Worm (Caenorhabditis elegans) whole organism, L4 larva: ENCODE measurements around the gene R02E4.2.
A peak's percentile ranks its signal among the peaks of the same experiment; 100 is the strongest.

Experiments
- D1046.2 ChIP-seq: fragments of 200-800 bp; sonication (Bioruptor generic); IDR thresholded peaks from 2 replicates; pipeline ENCODE4 v1.3.6; 2022; ENCODE audit warnings: missing genetic modification characterization, missing compliant biosample characterization
- F26F4.8 ChIP-seq: fragments of 200-800 bp; sonication (Bioruptor generic); conservative IDR thresholded peaks from 2 replicates; pipeline ENCODE4 v1.3.6; 2022; ENCODE audit warnings: missing genetic modification characterization, missing compliant biosample characterization
- F37D6.2 ChIP-seq: sonication (generic microtip); optimal IDR thresholded peaks from 2 replicates; lab custom pipeline; 2016; ENCODE audit warnings: mild to moderate bottlenecking, missing genetic modification characterization, missing compliant biosample characterization
- F44E2.7 ChIP-seq: fragments of 200-800 bp; sonication (Bioruptor generic); IDR thresholded peaks from 2 replicates; pipeline ENCODE4 v2.1.2; 2022; ENCODE audit warnings: missing genetic modification characterization, missing compliant biosample characterization
- F49E8.2 ChIP-seq: sonication (generic microtip); optimal IDR thresholded peaks from 2 replicates; lab custom pipeline; 2016; ENCODE audit warnings: missing compliant biosample characterization, mild to moderate bottlenecking, missing genetic modification characterization, borderline replicate concordance
- T20F7.1 ChIP-seq: fragments of 200-800 bp; sonication (Bioruptor generic); optimal IDR thresholded peaks from 2 replicates; lab custom pipeline; 2018; ENCODE audit warnings: mild to moderate bottlenecking, missing genetic modification characterization, missing compliant biosample characterization
- T26A8.4 ChIP-seq: fragments of 200-800 bp; sonication (Bioruptor generic); IDR thresholded peaks from 2 replicates; pipeline ENCODE4 v1.3.6; 2022; ENCODE audit warnings: missing genetic modification characterization, missing compliant biosample characterization
- Y105C5A.15 ChIP-seq: fragments of 200-800 bp; sonication (Bioruptor generic); IDR thresholded peaks from 2 replicates; pipeline ENCODE4 v1.3.6; 2022; ENCODE audit warnings: missing genetic modification characterization, missing compliant biosample characterization
- ZK337.2 ChIP-seq: fragments of 200-800 bp; sonication (Bioruptor generic); IDR thresholded peaks from 2 replicates; pipeline ENCODE4 v1.3.6; 2022; ENCODE audit warnings: missing genetic modification reagents, missing genetic modification characterization, missing compliant biosample characterization
- aha-1 ChIP-seq: fragments of 150-350 bp; peaks from one replicate; lab custom pipeline; 2014; ENCODE audit warnings: missing biosample characterization, missing genetic modification characterization
- attf-4 ChIP-seq: sonication (generic microtip); optimal IDR thresholded peaks from 3 replicates; lab custom pipeline; 2017; ENCODE audit warnings: missing biosample characterization, missing genetic modification characterization
- ceh-20 ChIP-seq: fragments of 200-800 bp; sonication (Bioruptor generic); IDR thresholded peaks from 2 replicates; pipeline ENCODE4 v1.3.6; 2022; ENCODE audit warnings: missing genetic modification reagents, missing genetic modification characterization, missing compliant biosample characterization
- ceh-28 ChIP-seq: fragments of 150-350 bp; optimal IDR thresholded peaks from 2 replicates; lab custom pipeline; 2014; ENCODE audit warnings: missing biosample characterization, missing genetic modification reagents, missing genetic modification characterization
- ceh-32 ChIP-seq: sonication (generic microtip); optimal IDR thresholded peaks from 2 replicates; lab custom pipeline; 2016; ENCODE audit warnings: mild to moderate bottlenecking, missing genetic modification characterization, missing compliant biosample characterization; ENCODE audit not compliant: poor library complexity
- ceh-44 ChIP-seq: fragments of 200-800 bp; sonication (Bioruptor generic); IDR thresholded peaks from 2 replicates; pipeline ENCODE4 v1.3.6; 2022; ENCODE audit warnings: missing genetic modification reagents, missing genetic modification characterization, missing compliant biosample characterization
- daf-16 ChIP-seq, 3 experiments: sonication (generic microtip); optimal IDR thresholded peaks; 2 replicates each; lab custom pipeline; 2016 to 2017; ENCODE audit warnings: missing genetic modification characterization in 3 of 3, missing genetic modification reagents in 3 of 3, mild to moderate bottlenecking in 2 of 3, missing compliant biosample characterization in 2 of 3, missing biosample characterization in 1 of 3, moderate library complexity in 1 of 3
- daf-19 ChIP-seq: fragments of 200-800 bp; sonication (Bioruptor generic); conservative IDR thresholded peaks from 2 replicates; pipeline ENCODE4 v1.3.6; 2022; ENCODE audit warnings: missing genetic modification characterization, missing compliant biosample characterization
- daf-8 ChIP-seq: fragments of 200-800 bp; sonication (Bioruptor generic); IDR thresholded peaks from 2 replicates; pipeline ENCODE4 v1.3.6; 2022; ENCODE audit warnings: missing genetic modification characterization, missing compliant biosample characterization
- duxl-1 ChIP-seq: sonication (generic microtip); optimal IDR thresholded peaks from 2 replicates; lab custom pipeline; 2016; ENCODE audit warnings: mild to moderate bottlenecking, missing genetic modification characterization, moderate library complexity, missing compliant biosample characterization; ENCODE audit not compliant: poor library complexity
- dve-1 ChIP-seq: sonication (generic microtip); optimal IDR thresholded peaks from 2 replicates; lab custom pipeline; 2017; ENCODE audit warnings: antibody characterized with exemption, mild to moderate bottlenecking, missing genetic modification characterization, missing compliant biosample characterization; ENCODE audit not compliant: insufficient read depth
- gei-8 ChIP-seq: fragments of 200-800 bp; sonication (Bioruptor generic); optimal IDR thresholded peaks from 2 replicates; lab custom pipeline; 2018; ENCODE audit warnings: mild to moderate bottlenecking, missing genetic modification characterization, missing compliant biosample characterization
- hlh-11 ChIP-seq: fragments of 200-800 bp; sonication (Bioruptor generic); optimal IDR thresholded peaks from 2 replicates; lab custom pipeline; 2018; ENCODE audit warnings: mild to moderate bottlenecking, missing genetic modification characterization, missing compliant biosample characterization
- hmg-1.1 ChIP-seq: fragments of 200-800 bp; sonication (Bioruptor generic); IDR thresholded peaks from 2 replicates; pipeline ENCODE4 v1.3.6; 2022; ENCODE audit warnings: missing genetic modification reagents, missing genetic modification characterization, missing compliant biosample characterization
- lim-7 ChIP-seq: fragments of 200-800 bp; sonication (Bioruptor generic); IDR thresholded peaks from 2 replicates; pipeline ENCODE4 v1.3.6; 2022; ENCODE audit warnings: missing genetic modification characterization, missing compliant biosample characterization
- lin-1 ChIP-seq: fragments of 200-800 bp; sonication (Bioruptor generic); IDR thresholded peaks from 2 replicates; pipeline ENCODE4 v1.3.6; 2022; ENCODE audit warnings: missing genetic modification reagents, missing genetic modification characterization, missing compliant biosample characterization
- lin-13 ChIP-seq: fragments of 150-350 bp; optimal IDR thresholded peaks from 2 replicates; lab custom pipeline; 2014; ENCODE audit warnings: missing biosample characterization, missing genetic modification reagents, missing genetic modification characterization
- lin-15B ChIP-seq: fragments of 150-350 bp; sonication (generic microtip); optimal IDR thresholded peaks from 3 replicates; lab custom pipeline; 2014; ENCODE audit warnings: missing biosample characterization, missing genetic modification characterization
- lin-38 ChIP-seq: fragments of 200-800 bp; sonication (Bioruptor generic); IDR thresholded peaks from 2 replicates; pipeline ENCODE4 v1.3.6; 2022; ENCODE audit warnings: missing genetic modification reagents, missing genetic modification characterization, missing compliant biosample characterization
- lin-39 ChIP-seq: fragments of 150-350 bp; optimal IDR thresholded peaks from 2 replicates; lab custom pipeline; 2014; ENCODE audit warnings: missing biosample characterization, missing genetic modification reagents, missing genetic modification characterization
- lsy-2 ChIP-seq, 2 experiments: fragments of 150-350 bp in 1 of 2; sonication (generic microtip) in 1 of 2; optimal IDR thresholded peaks; 2 replicates each; lab custom pipeline; 2014 to 2017; ENCODE audit warnings: missing biosample characterization in 2 of 2, missing genetic modification characterization in 2 of 2
- mxl-2 ChIP-seq: fragments of 200-800 bp; sonication (Bioruptor generic); conservative IDR thresholded peaks from 2 replicates; pipeline ENCODE4 v1.3.6; 2022; ENCODE audit warnings: missing genetic modification reagents, missing genetic modification characterization, missing compliant biosample characterization
- nhr-76 ChIP-seq: fragments of 150-350 bp; optimal IDR thresholded peaks from 2 replicates; lab custom pipeline; 2014; ENCODE audit warnings: missing biosample characterization, missing genetic modification characterization
- pha-4 ChIP-seq, 2 experiments: fragments of 150-350 bp in 1 of 2; fragments of 200-800 bp in 1 of 2; sonication (Bioruptor generic) in 1 of 2; IDR thresholded peaks in 1 of 2; optimal IDR thresholded peaks in 1 of 2; 2 replicates each; pipeline versions ENCODE4 v1.3.6 to Lab custom; 2014 to 2022; ENCODE audit warnings: missing genetic modification characterization in 2 of 2, missing genetic modification reagents in 2 of 2, missing biosample characterization in 1 of 2, missing compliant biosample characterization in 1 of 2
- pqm-1 ChIP-seq: sonication (generic microtip); optimal IDR thresholded peaks from 2 replicates; lab custom pipeline; 2017; ENCODE audit warnings: missing biosample characterization, missing genetic modification characterization
- sdz-12 ChIP-seq: fragments of 200-800 bp; sonication (Bioruptor generic); optimal IDR thresholded peaks from 2 replicates; lab custom pipeline; 2018; ENCODE audit warnings: mild to moderate bottlenecking, missing genetic modification characterization, missing compliant biosample characterization
- skn-1 ChIP-seq: fragments of 150-350 bp; optimal IDR thresholded peaks from 2 replicates; lab custom pipeline; 2014; ENCODE audit warnings: missing biosample characterization, missing genetic modification characterization
- snpc-4 ChIP-seq: fragments of 150-350 bp; optimal IDR thresholded peaks from 2 replicates; lab custom pipeline; 2014; ENCODE audit warnings: missing biosample characterization, missing genetic modification characterization
- spr-1 ChIP-seq: sonication (generic microtip); optimal IDR thresholded peaks from 2 replicates; lab custom pipeline; 2016; ENCODE audit warnings: mild to moderate bottlenecking, missing genetic modification characterization, missing compliant biosample characterization
- spr-3 ChIP-seq: fragments of 200-800 bp; sonication (Bioruptor generic); optimal IDR thresholded peaks from 2 replicates; lab custom pipeline; 2018; ENCODE audit warnings: mild to moderate bottlenecking, missing genetic modification characterization, missing compliant biosample characterization
- vab-7 ChIP-seq: fragments of 200-800 bp; sonication (Bioruptor generic); IDR thresholded peaks from 2 replicates; pipeline ENCODE4 v1.3.6; 2022; ENCODE audit warnings: missing genetic modification reagents, missing genetic modification characterization, missing compliant biosample characterization
- zfp-3 ChIP-seq: fragments of 200-800 bp; sonication (Bioruptor generic); conservative IDR thresholded peaks from 2 replicates; pipeline ENCODE4 v1.3.6; 2022; ENCODE audit warnings: missing genetic modification reagents, missing genetic modification characterization, missing compliant biosample characterization
- zip-11 ChIP-seq: fragments of 200-800 bp; sonication (Bioruptor generic); IDR thresholded peaks from 2 replicates; pipeline ENCODE4 v1.3.6; 2022; ENCODE audit warnings: missing genetic modification characterization, missing compliant biosample characterization
- zip-2 ChIP-seq: fragments of 150-350 bp; optimal IDR thresholded peaks from 2 replicates; lab custom pipeline; 2014; ENCODE audit warnings: missing biosample characterization, missing genetic modification characterization
- ztf-11 ChIP-seq: fragments of 150-350 bp; optimal IDR thresholded peaks from 2 replicates; lab custom pipeline; 2014; ENCODE audit warnings: missing biosample characterization, missing genetic modification characterization

The R02E4.2 gene

ce11 chrX:4146798-4147543, 39.7 kb downstream of the R02E4.2 start:
- TF ChIP-seq daf-16 (GFP tag; optimal IDR thresholded peaks at IDR 0.05; lab: Kevin White, UChicago) = no peak
- peak; percentile 0 for TF ChIP-seq daf-16 (tag; optimal IDR thresholded peaks at IDR 0.05; lab: Kevin White, UChicago)
- TF ChIP-seq F49E8.2 (tag; lab: Kevin White, UChicago) = no peak
- peak; percentile 29; the same call in 1 of the 2 replicates for TF ChIP-seq T26A8.4 (GFP tag; lab: Robert Waterston, UW)
- peak; percentile 7 for TF ChIP-seq F37D6.2 (tag; lab: Kevin White, UChicago)
- TF ChIP-seq spr-1 (tag; lab: Kevin White, UChicago) = no peak
- 0 out of 2 replicates have a peak, but pooled peaks have one; percentile 21 for TF ChIP-seq hmg-1.1
- TF ChIP-seq ztf-11 (tag; lab: Kevin White, UChicago) = no peak
- TF ChIP-seq sdz-12 (GFP tag; lab: Kevin White, UChicago) = no peak
- TF ChIP-seq pha-4 (GFP tag; IDR thresholded peaks at IDR 0.05; lab: Robert Waterston, UW) = 0 out of 2 replicates have a peak, but pooled peaks have one; percentile 4
- TF ChIP-seq pha-4 (tag; optimal IDR thresholded peaks at IDR 0.05; lab: Kevin White, UChicago) = no peak
- peak; percentile 97 for TF ChIP-seq aha-1 (tag; lab: Kevin White, UChicago)
- TF ChIP-seq lsy-2 (tag; optimal IDR thresholded peaks at IDR 0.05; lab: Kevin White, UChicago) = peak in 1 of 2 experiments; percentile 1
- no peak for TF ChIP-seq zip-11 (GFP tag; lab: Robert Waterston, UW)

DNA sequence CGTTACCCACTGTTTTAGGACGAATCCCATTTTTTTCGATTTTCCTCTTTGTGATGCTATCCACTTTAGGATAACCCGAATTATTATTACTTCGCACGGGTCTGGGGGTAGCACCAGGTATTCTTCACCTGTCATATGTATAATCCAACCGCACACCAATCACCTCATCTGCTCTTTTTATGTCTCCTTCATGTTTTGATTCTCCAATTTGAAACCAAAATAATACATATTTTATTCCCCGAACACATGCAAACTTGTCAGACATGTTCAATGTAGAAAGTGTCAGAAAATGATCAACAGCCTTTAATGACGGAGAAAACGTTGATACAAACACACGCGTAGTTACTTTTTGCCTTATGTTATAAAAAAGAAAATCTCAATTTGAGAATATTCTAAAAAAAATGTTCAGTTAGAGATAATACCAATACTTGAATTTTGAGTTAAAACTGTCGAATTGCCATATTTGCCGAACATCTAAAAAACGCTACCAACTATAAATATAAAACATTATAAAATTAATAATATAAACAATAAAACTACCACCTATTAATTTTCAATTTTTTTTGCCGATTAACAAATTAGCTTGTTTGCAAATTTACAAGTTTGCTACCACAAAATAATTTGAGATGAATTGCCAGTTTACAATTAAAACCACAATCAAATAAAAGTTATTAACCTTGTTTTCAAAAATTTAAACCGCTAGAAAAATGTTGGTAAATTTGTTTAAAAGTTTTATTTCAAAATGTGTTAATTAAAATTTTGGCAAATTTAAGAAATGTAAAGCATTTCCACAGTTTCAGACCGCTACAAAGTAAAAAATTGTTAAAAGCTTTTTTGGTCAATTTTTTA, 40.6 kb downstream of the R02E4.2 start:
- TF ChIP-seq lsy-2 (tag; optimal IDR thresholded peaks at IDR 0.05; lab: Kevin White, UChicago) (peak in 1 of 2 experiments; percentile 52), mxl-2 (GFP tag; lab: Robert Waterston, UW) (no peak), attf-4 (tag; lab: Kevin White, UChicago) (no peak), duxl-1 (tag; lab: Kevin White, UChicago) (peak; percentile 60), D1046.2 (GFP tag; lab: Robert Waterston, UW) (no peak), spr-3 (no peak), lin-15B (tag; lab: Kevin White, UChicago) (no peak), vab-7 (peak; percentile 16; the same call in 1 of the 2 replicates), gei-8 (GFP tag; lab: Kevin White, UChicago) (no peak), pqm-1 (tag; lab: Kevin White, UChicago) (no peak), hlh-11 (peak; percentile 25), ceh-20 (GFP tag; lab: Robert Waterston, UW) (peak; percentile 46; the same call in 1 of the 2 replicates), ceh-44 (GFP tag; lab: Robert Waterston, UW) (no peak), snpc-4 (no peak), nhr-76 (tag; lab: Kevin White, UChicago) (no peak), ZK337.2 (GFP tag; lab: Robert Waterston, UW) (no peak; the same call in 1 of the 2 replicates), lin-13 (GFP tag; lab: Kevin White, UChicago) (no peak), F37D6.2 (tag; lab: Kevin White, UChicago) (peak; percentile 6), ceh-32 (tag; lab: Kevin White, UChicago) (no peak), daf-19 (GFP tag; lab: Robert Waterston, UW) (no peak), daf-8 (GFP tag; lab: Robert Waterston, UW) (no peak), skn-1 (no peak), F49E8.2 (tag; lab: Kevin White, UChicago) (no peak), Y105C5A.15 (GFP tag; lab: Robert Waterston, UW) (peak; percentile 46; the same call in 1 of the 2 replicates), F26F4.8 (no peak), zip-2 (tag; lab: Kevin White, UChicago) (no peak), lin-38 (GFP tag; lab: Robert Waterston, UW) (no peak; the same call in 1 of the 2 replicates), F44E2.7 (GFP tag; lab: Robert Waterston, UW) (no peak), lim-7 (GFP tag; lab: Robert Waterston, UW) (peak; percentile 63; the same call in 1 of the 2 replicates), lin-1 (GFP tag; lab: Robert Waterston, UW) (peak; percentile 37; the same call in 1 of the 2 replicates), T20F7.1 (peak; percentile 30), ceh-28 (tag; lab: Kevin White, UChicago) (no peak), lin-39 (no peak), zfp-3 (GFP tag; lab: Robert Waterston, UW) (peak; percentile 82), dve-1 (tag; lab: Kevin White, UChicago) (peak; percentile 39)
